Fruit fly (Drosophila melanogaster) whole organism, embryonic: ENCODE results near the gene Bhmt.

Experiments used
- CG10543 ChIP-seq: fragments of 200-800 bp; sonication (Bioruptor generic); optimal IDR thresholded peaks from 3 replicates; lab custom pipeline; 2017; ENCODE audit warnings: missing biosample characterization, mild to moderate bottlenecking, missing genetic modification characterization, moderate library complexity
- CG11504 ChIP-seq: fragments of 200-800 bp; sonication (Bioruptor generic); optimal IDR thresholded peaks from 3 replicates; lab custom pipeline; 2019; ENCODE audit warnings: missing biosample characterization, mild to moderate bottlenecking, missing genetic modification characterization, moderate library complexity
- CG13123 ChIP-seq: fragments of 200-800 bp; sonication (Bioruptor generic); optimal IDR thresholded peaks from 2 replicates; lab custom pipeline; 2016; ENCODE audit warnings: missing biosample characterization, missing genetic modification characterization
- CG13624 ChIP-seq: fragments of 200-800 bp; sonication (Bioruptor generic); optimal IDR thresholded peaks from 2 replicates; lab custom pipeline; 2016; ENCODE audit warnings: missing biosample characterization, missing genetic modification characterization
- CG15601 ChIP-seq: fragments of 200-800 bp; sonication (Bioruptor generic); optimal IDR thresholded peaks from 3 replicates; lab custom pipeline; 2019; ENCODE audit warnings: missing biosample characterization, mild to moderate bottlenecking, missing genetic modification characterization, moderate library complexity
- CG1647 ChIP-seq: fragments of 200-800 bp; sonication (Bioruptor generic); optimal IDR thresholded peaks from 3 replicates; lab custom pipeline; 2016; ENCODE audit warnings: missing biosample characterization, missing genetic modification characterization
- CG16813 ChIP-seq: fragments of 200-800 bp; sonication (Bioruptor generic); IDR thresholded peaks from 3 replicates; pipeline ENCODE4 v1.3.6; 2022; ENCODE audit warnings: missing biosample characterization, missing genetic modification characterization; ENCODE audit not compliant: partially characterized antibody
- CG17385 ChIP-seq: fragments of 200-800 bp; sonication (Bioruptor generic); optimal IDR thresholded peaks from 3 replicates; lab custom pipeline; 2018; ENCODE audit warnings: missing biosample characterization, mild to moderate bottlenecking, missing genetic modification characterization
- CG17829 ChIP-seq: fragments of 200-800 bp; optimal IDR thresholded peaks from 2 replicates; lab custom pipeline; 2019; ENCODE audit warnings: missing biosample characterization, mild to moderate bottlenecking, missing genetic modification characterization, moderate library complexity
- CG18476 ChIP-seq: fragments of 200-800 bp; sonication (Bioruptor generic); optimal IDR thresholded peaks from 2 replicates; lab custom pipeline; 2016; ENCODE audit warnings: missing biosample characterization, mild to moderate bottlenecking, missing genetic modification characterization
- CG31365 ChIP-seq: fragments of 200-800 bp; sonication (Bioruptor generic); optimal IDR thresholded peaks from 2 replicates; lab custom pipeline; 2018; ENCODE audit warnings: missing biosample characterization, mild to moderate bottlenecking, missing genetic modification characterization
- CG4707 ChIP-seq: fragments of 200-800 bp; sonication (Bioruptor generic); optimal IDR thresholded peaks from 2 replicates; lab custom pipeline; 2018; ENCODE audit warnings: missing biosample characterization, mild to moderate bottlenecking, missing genetic modification characterization, moderate library complexity
- CG6175 ChIP-seq: fragments of 200-800 bp; sonication (Bioruptor generic); IDR thresholded peaks from 3 replicates; pipeline ENCODE4 v1.3.6; 2022; ENCODE audit warnings: missing biosample characterization, missing genetic modification characterization
- CG6683 ChIP-seq: fragments of 200-800 bp; sonication (Bioruptor generic); optimal IDR thresholded peaks from 2 replicates; lab custom pipeline; 2017; ENCODE audit warnings: missing biosample characterization, mild to moderate bottlenecking, missing genetic modification characterization, missing genetic modification reagents
- CG7928 ChIP-seq: fragments of 200-800 bp; sonication (Bioruptor generic); optimal IDR thresholded peaks from 2 replicates; lab custom pipeline; 2017; ENCODE audit warnings: missing biosample characterization, mild to moderate bottlenecking, missing genetic modification characterization
- CG8388 ChIP-seq: fragments of 200-800 bp; sonication (Bioruptor generic); optimal IDR thresholded peaks from 2 replicates; lab custom pipeline; 2019; ENCODE audit warnings: missing biosample characterization, mild to moderate bottlenecking, missing genetic modification characterization, moderate library complexity
- CG9609 ChIP-seq: fragments of 200-800 bp; sonication (Bioruptor generic); optimal IDR thresholded peaks from 3 replicates; lab custom pipeline; 2016; ENCODE audit warnings: missing biosample characterization, missing genetic modification characterization
- CG9876 ChIP-seq: fragments of 200-800 bp; sonication (Bioruptor generic); optimal IDR thresholded peaks from 2 replicates; lab custom pipeline; 2016; ENCODE audit warnings: missing biosample characterization, missing genetic modification characterization
- Camta ChIP-seq: fragments of 200-800 bp; sonication (Bioruptor generic); optimal IDR thresholded peaks from 2 replicates; lab custom pipeline; 2016; ENCODE audit warnings: missing biosample characterization, missing genetic modification characterization
- Elba2 ChIP-seq: fragments of 200-800 bp; sonication (Bioruptor generic); optimal IDR thresholded peaks from 3 replicates; lab custom pipeline; 2016; ENCODE audit warnings: missing biosample characterization, missing genetic modification characterization
- Gsc ChIP-seq: fragments of 200-800 bp; sonication (Bioruptor generic); IDR thresholded peaks from 2 replicates; pipeline ENCODE4 v1.3.6; 2022; ENCODE audit warnings: missing biosample characterization, missing genetic modification characterization
- Gug ChIP-seq: fragments of 200-800 bp; sonication (Bioruptor generic); IDR thresholded peaks from 4 replicates; pipeline ENCODE4 v1.3.6; 2022; ENCODE audit warnings: missing biosample characterization, missing genetic modification characterization
- H2.0 ChIP-seq: fragments of 200-800 bp; sonication (Bioruptor generic); IDR thresholded peaks from 2 replicates; pipeline ENCODE4 v1.3.6; 2022; ENCODE audit warnings: missing biosample characterization, missing genetic modification characterization
- HHEX ChIP-seq: fragments of 200-800 bp; sonication (Bioruptor generic); optimal IDR thresholded peaks from 3 replicates; lab custom pipeline; 2017; ENCODE audit warnings: missing biosample characterization, mild to moderate bottlenecking, missing genetic modification characterization, missing genetic modification reagents
- Jarid2 ChIP-seq: fragments of 200-800 bp; sonication (Bioruptor generic); optimal IDR thresholded peaks from 3 replicates; lab custom pipeline; 2017; ENCODE audit warnings: mild to moderate bottlenecking, missing biosample characterization, missing genetic modification reagents, missing genetic modification characterization
- Oaz ChIP-seq: fragments of 200-800 bp; sonication (Bioruptor generic); IDR thresholded peaks from 2 replicates; pipeline ENCODE4 v1.3.6; 2022; ENCODE audit warnings: missing biosample characterization, missing genetic modification characterization
- Oli ChIP-seq: fragments of 200-800 bp; sonication (Bioruptor generic); optimal IDR thresholded peaks from 2 replicates; lab custom pipeline; 2018; ENCODE audit warnings: missing biosample characterization, mild to moderate bottlenecking, missing genetic modification characterization, moderate library complexity
- Sin3A ChIP-seq: fragments of >200 bp; optimal IDR thresholded peaks from 2 replicates; lab custom pipeline; 2018
- Six4 ChIP-seq: fragments of 200-800 bp; sonication (Bioruptor generic); optimal IDR thresholded peaks from 2 replicates; lab custom pipeline; 2016; ENCODE audit warnings: missing biosample characterization, missing genetic modification characterization
- Spps ChIP-seq: fragments of 200-800 bp; sonication (Bioruptor generic); optimal IDR thresholded peaks from 2 replicates; lab custom pipeline; 2018; ENCODE audit warnings: missing biosample characterization, mild to moderate bottlenecking, missing genetic modification characterization
- TFAM ChIP-seq: fragments of 200-800 bp; sonication (Bioruptor generic); optimal IDR thresholded peaks from 2 replicates; lab custom pipeline; 2017; ENCODE audit warnings: missing biosample characterization, missing genetic modification characterization, inconsistent platforms
- aop ChIP-seq: fragments of 200-800 bp; sonication (Bioruptor generic); IDR thresholded peaks from 2 replicates; pipeline ENCODE4 v1.3.6; 2022; ENCODE audit warnings: missing biosample characterization, missing genetic modification characterization
- bigmax ChIP-seq: fragments of 200-800 bp; sonication (Bioruptor generic); optimal IDR thresholded peaks from 2 replicates; lab custom pipeline; 2018; ENCODE audit warnings: missing biosample characterization, mild to moderate bottlenecking, missing genetic modification characterization
- chinmo ChIP-seq: fragments of 200-800 bp; sonication (Bioruptor generic); IDR thresholded peaks from 4 replicates; pipeline ENCODE4 v1.3.6; 2022; ENCODE audit warnings: missing biosample characterization, missing genetic modification characterization; ENCODE audit not compliant: partially characterized antibody
- dati ChIP-seq: fragments of 200-800 bp; sonication (Bioruptor generic); IDR thresholded peaks from 2 replicates; pipeline ENCODE4 v1.3.6; 2022; ENCODE audit warnings: missing biosample characterization, missing genetic modification characterization
- dpn ChIP-seq, 2 experiments: fragments of 200-800 bp; sonication (Bioruptor generic); optimal IDR thresholded peaks; 3 replicates each; lab custom pipeline; 2016; ENCODE audit warnings: missing biosample characterization in 2 of 2, missing genetic modification characterization in 2 of 2
- emc ChIP-seq: fragments of 200-800 bp; sonication (Bioruptor generic); optimal IDR thresholded peaks from 2 replicates; lab custom pipeline; 2016; ENCODE audit warnings: missing biosample characterization, missing genetic modification characterization
- fd64A ChIP-seq: fragments of 200-800 bp; sonication (Bioruptor generic); optimal IDR thresholded peaks from 3 replicates; lab custom pipeline; 2018; ENCODE audit warnings: missing biosample characterization, mild to moderate bottlenecking, missing genetic modification characterization
- ftz-f1 ChIP-seq: fragments of 200-800 bp; sonication (Bioruptor generic); optimal IDR thresholded peaks from 2 replicates; lab custom pipeline; 2016; ENCODE audit warnings: missing biosample characterization, missing genetic modification characterization
- fu2 ChIP-seq: fragments of 200-800 bp; sonication (Bioruptor generic); optimal IDR thresholded peaks from 2 replicates; lab custom pipeline; 2016; ENCODE audit warnings: missing biosample characterization, missing genetic modification characterization
- gfzf ChIP-seq: fragments of 200-800 bp; sonication (Bioruptor generic); optimal IDR thresholded peaks from 2 replicates; lab custom pipeline; 2016; ENCODE audit warnings: missing biosample characterization, mild to moderate bottlenecking, missing genetic modification characterization, moderate library complexity
- jumu ChIP-seq: fragments of 200-800 bp; sonication (Bioruptor generic); optimal IDR thresholded peaks from 3 replicates; lab custom pipeline; 2016; ENCODE audit warnings: missing biosample characterization, missing genetic modification characterization
- kni ChIP-seq: fragments of 200-800 bp; sonication (Bioruptor generic); optimal IDR thresholded peaks from 3 replicates; lab custom pipeline; 2017; ENCODE audit warnings: mild to moderate bottlenecking, missing biosample characterization, missing genetic modification reagents, missing genetic modification characterization
- lola ChIP-seq, 3 experiments: fragments of >200 bp in 2 of 3; fragments of 200-800 bp in 1 of 3; sonication (Bioruptor generic) in 1 of 3; optimal IDR thresholded peaks; 2 replicates each; lab custom pipeline; 2017 to 2019; ENCODE audit warnings: missing biosample characterization in 3 of 3, missing genetic modification characterization in 3 of 3, mild to moderate bottlenecking in 1 of 3, moderate library complexity in 1 of 3
- otp ChIP-seq: fragments of 200-800 bp; sonication (Bioruptor generic); IDR thresholded peaks from 3 replicates; pipeline ENCODE4, ENCODE4 v1.3.6; 2022; ENCODE audit warnings: missing biosample characterization, missing genetic modification characterization
- prd ChIP-seq, 3 experiments: fragments of >200 bp in 2 of 3; fragments of 200-800 bp in 1 of 3; sonication (Bioruptor generic) in 1 of 3; optimal IDR thresholded peaks in 2 of 3; IDR thresholded peaks in 1 of 3; 2 replicates in 2 of 3; 3 replicates in 1 of 3; pipeline versions ENCODE4 v1.3.6 to Lab custom; 2017 to 2022; ENCODE audit warnings: missing biosample characterization in 1 of 3, missing genetic modification characterization in 1 of 3
- schlank ChIP-seq: fragments of 200-800 bp; sonication (Bioruptor generic); optimal IDR thresholded peaks from 2 replicates; lab custom pipeline; 2018; ENCODE audit warnings: missing biosample characterization, mild to moderate bottlenecking, missing genetic modification characterization
- slp2 ChIP-seq: fragments of 200-800 bp; sonication (Bioruptor generic); optimal IDR thresholded peaks from 2 replicates; lab custom pipeline; 2016; ENCODE audit warnings: missing biosample characterization, missing genetic modification characterization
- zen ChIP-seq: fragments of 200-800 bp; sonication (Bioruptor generic); optimal IDR thresholded peaks from 3 replicates; lab custom pipeline; 2018; ENCODE audit warnings: missing biosample characterization, mild to moderate bottlenecking, missing genetic modification characterization, moderate library complexity

Gene Bhmt

DNA sequence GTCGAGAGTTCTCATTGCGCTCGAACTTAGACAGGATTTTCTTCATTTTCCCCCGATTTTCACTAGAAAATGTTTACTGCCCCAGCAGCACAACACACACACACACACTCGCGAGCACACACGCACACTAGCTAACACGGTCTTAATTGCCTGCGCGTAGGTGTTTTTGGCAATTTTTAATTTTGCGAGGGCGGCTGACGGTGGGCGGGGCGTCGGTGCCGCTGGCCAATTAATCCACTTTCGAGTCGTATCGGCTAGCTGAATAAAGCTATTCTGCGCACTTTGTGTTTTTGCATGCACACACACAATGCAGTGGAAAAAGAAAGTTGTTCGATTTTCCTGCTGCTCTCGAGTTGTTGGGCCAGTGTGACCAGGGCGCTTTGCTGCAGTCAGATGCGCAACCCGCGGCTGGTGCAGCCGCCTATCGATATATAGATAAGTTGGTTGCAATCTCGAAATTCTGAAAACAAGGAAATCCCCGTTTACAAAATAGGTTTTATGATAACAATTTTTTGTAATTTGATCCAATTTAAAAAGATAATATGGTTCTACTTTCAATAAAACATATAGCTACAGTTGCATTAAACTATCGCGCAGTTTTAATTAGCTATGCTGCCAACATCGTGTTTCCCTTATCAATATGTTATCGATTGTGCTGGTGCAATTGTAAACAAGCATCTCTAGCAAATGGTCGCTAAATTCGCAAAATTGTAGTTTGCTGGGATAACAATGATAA is 11.4 kb upstream of the Bhmt start, which contains the start of the genes Nak and Tango6 (continued):
- TF ChIP-seq prd (optimal IDR thresholded peaks at IDR 0.05; lab: Kevin White, UChicago) (no peak), prd (GFP tag; IDR thresholded peaks at IDR 0.05; lab: Robert Waterston, UW) (peak; percentile 33; the same call in 1 of the 3 replicates), aop (GFP tag; lab: Robert Waterston, UW) (no peak), dati (GFP tag; lab: Robert Waterston, UW) (no peak), Six4 (GFP tag; lab: Kevin White, UChicago) (no peak), Elba2 (no peak), schlank (tag; lab: Kevin White, UChicago) (no peak), jumu (no peak), Spps (no peak), H2.0 (no peak), bigmax (GFP tag; lab: Kevin White, UChicago) (no peak), CG6683 (GFP tag; lab: Kevin White, UChicago) (no peak), Gsc (GFP tag; lab: Robert Waterston, UW) (no peak), fd64A (no peak), CG11504 (peak; percentile 65), otp (no peak), CG31365 (no peak), Camta (GFP tag; lab: Kevin White, UChicago) (peak; percentile 40), CG17385 (no peak), CG18476 (GFP tag; lab: Kevin White, UChicago) (peak; percentile 29), Sin3A (lab: Kevin White, UChicago) (peak; percentile 99), CG7928 (no peak), CG10543 (GFP tag; lab: Kevin White, UChicago) (no peak), CG15601 (tag; lab: Kevin White, UChicago) (peak; percentile 50), slp2 (GFP tag; lab: Kevin White, UChicago) (no peak), lola (GFP tag; optimal IDR thresholded peaks at IDR 0.05; lab: Kevin White, UChicago) (peak in 1 of 3 experiments; percentile 50), CG9876 (peak; percentile 3), HHEX (GFP tag; lab: Kevin White, UChicago) (no peak), Jarid2 (GFP tag; lab: Kevin White, UChicago) (no peak), CG9609 (GFP tag; lab: Kevin White, UChicago) (no peak), Oaz (no peak), fu2 (GFP tag; lab: Kevin White, UChicago) (no peak), chinmo (peak; percentile 98), CG13123 (GFP tag; lab: Kevin White, UChicago) (no peak), zen (peak; percentile 71), CG4707 (no peak), Gug (GFP tag; lab: Robert Waterston, UW) (no peak), TFAM (GFP tag; lab: Kevin White, UChicago) (no peak), Oli (tag; lab: Kevin White, UChicago) (no peak), CG8388 (GFP tag; lab: Kevin White, UChicago) (no peak), emc (GFP tag; lab: Kevin White, UChicago) (no peak), ftz-f1 (peak; percentile 59), gfzf (GFP tag; lab: Kevin White, UChicago) (peak; percentile 80), CG17829 (peak; percentile 64), dpn (GFP tag; optimal IDR thresholded peaks at IDR 0.05; lab: Kevin White, UChicago) (peak; percentile 10 to 34), CG1647 (peak; percentile 11), CG13624 (GFP tag; lab: Kevin White, UChicago) (peak; percentile 74), CG6175 (GFP tag; lab: Robert Waterston, UW) (no peak), kni (GFP tag; lab: Kevin White, UChicago) (no peak), CG16813 (GFP tag; lab: Robert Waterston, UW) (peak; percentile 96)
